Fruit fly (Drosophila melanogaster) whole organism, adult: ENCODE measurements around the gene CG9915.

Source experiments
- CG11617 ChIP-seq: fragments of 200-800 bp; sonication (Bioruptor generic); optimal IDR thresholded peaks from 2 replicates; lab custom pipeline; 2017; ENCODE audit warnings: mild to moderate bottlenecking, missing biosample characterization, missing genetic modification reagents, missing genetic modification characterization
- CG12768 ChIP-seq: fragments of 200-800 bp; sonication (Bioruptor generic); optimal IDR thresholded peaks from 2 replicates; lab custom pipeline; 2017; ENCODE audit warnings: missing biosample characterization, missing genetic modification characterization, mild to moderate bottlenecking, moderate library complexity, missing genetic modification reagents
- CG14711 ChIP-seq: fragments of 200-800 bp; sonication (Bioruptor generic); optimal IDR thresholded peaks from 2 replicates; lab custom pipeline; 2018; ENCODE audit warnings: missing biosample characterization, mild to moderate bottlenecking, missing genetic modification characterization, moderate library complexity
- CG1620 ChIP-seq: fragments of 200-800 bp; sonication (Bioruptor generic); optimal IDR thresholded peaks from 2 replicates; lab custom pipeline; 2016; ENCODE audit warnings: missing biosample characterization, missing genetic modification characterization
- CG33017 ChIP-seq: fragments of 200-800 bp; sonication (Bioruptor generic); optimal IDR thresholded peaks from 2 replicates; lab custom pipeline; 2018; ENCODE audit warnings: missing biosample characterization, mild to moderate bottlenecking, missing genetic modification characterization, moderate library complexity
- CG5204 ChIP-seq: fragments of 200-800 bp; sonication (Bioruptor generic); optimal IDR thresholded peaks from 2 replicates; lab custom pipeline; 2016; ENCODE audit warnings: missing biosample characterization, missing genetic modification characterization
- CG7045 ChIP-seq: fragments of 200-800 bp; sonication (Bioruptor generic); optimal IDR thresholded peaks from 2 replicates; lab custom pipeline; 2017; ENCODE audit warnings: missing biosample characterization, mild to moderate bottlenecking, missing genetic modification characterization
- CG7101 ChIP-seq: fragments of 200-800 bp; sonication (Bioruptor generic); optimal IDR thresholded peaks from 2 replicates; lab custom pipeline; 2018; ENCODE audit warnings: missing biosample characterization, mild to moderate bottlenecking, missing genetic modification characterization, moderate library complexity
- Clk ChIP-seq: fragments of 200-800 bp; sonication (Bioruptor generic); optimal IDR thresholded peaks from 2 replicates; lab custom pipeline; 2017; ENCODE audit warnings: missing biosample characterization, missing genetic modification characterization
- Crg-1 ChIP-seq: fragments of 200-800 bp; sonication (Bioruptor generic); optimal IDR thresholded peaks from 2 replicates; lab custom pipeline; 2016; ENCODE audit warnings: missing biosample characterization, missing genetic modification characterization
- Hr96 ChIP-seq: fragments of 200-800 bp; sonication (Bioruptor generic); optimal IDR thresholded peaks from 2 replicates; lab custom pipeline; 2016; ENCODE audit warnings: missing biosample characterization, missing genetic modification characterization
- Mnt ChIP-seq: fragments of 200-800 bp; sonication (Bioruptor generic); optimal IDR thresholded peaks from 2 replicates; lab custom pipeline; 2016; ENCODE audit warnings: missing biosample characterization, mild to moderate bottlenecking, missing genetic modification characterization
- bab1 ChIP-seq: fragments of 200-800 bp; sonication (Bioruptor generic); optimal IDR thresholded peaks from 3 replicates; lab custom pipeline; 2019; ENCODE audit warnings: missing biosample characterization, mild to moderate bottlenecking, missing genetic modification characterization, moderate library complexity
- cic ChIP-seq: fragments of 200-800 bp; sonication (Bioruptor generic); optimal IDR thresholded peaks from 2 replicates; lab custom pipeline; 2017; ENCODE audit warnings: missing biosample characterization, mild to moderate bottlenecking, missing genetic modification characterization, moderate library complexity
- cnc ChIP-seq, 2 experiments: fragments of >200 bp; optimal IDR thresholded peaks; 2 replicates each; lab custom pipeline; 2017
- kay ChIP-seq: fragments of 200-800 bp; sonication (Bioruptor generic); peaks from one replicate; lab custom pipeline; 2016; ENCODE audit warnings: missing biosample characterization, missing genetic modification characterization, borderline replicate concordance
- ovo ChIP-seq: fragments of 200-800 bp; sonication (Bioruptor generic); optimal IDR thresholded peaks from 2 replicates; lab custom pipeline; 2016; ENCODE audit warnings: missing biosample characterization, missing genetic modification characterization
- pad ChIP-seq: fragments of 200-800 bp; sonication (Bioruptor generic); optimal IDR thresholded peaks from 3 replicates; lab custom pipeline; 2017; ENCODE audit warnings: missing biosample characterization, missing genetic modification characterization, mild to moderate bottlenecking, moderate library complexity, missing genetic modification reagents
- tj ChIP-seq: fragments of 200-800 bp; sonication (Bioruptor generic); optimal IDR thresholded peaks from 3 replicates; lab custom pipeline; 2017; ENCODE audit warnings: missing biosample characterization, mild to moderate bottlenecking, missing genetic modification characterization, moderate library complexity
- toe ChIP-seq: fragments of 200-800 bp; sonication (Bioruptor generic); optimal IDR thresholded peaks from 2 replicates; lab custom pipeline; 2016; ENCODE audit warnings: missing biosample characterization, missing genetic modification characterization

Gene CG9915

DNA sequence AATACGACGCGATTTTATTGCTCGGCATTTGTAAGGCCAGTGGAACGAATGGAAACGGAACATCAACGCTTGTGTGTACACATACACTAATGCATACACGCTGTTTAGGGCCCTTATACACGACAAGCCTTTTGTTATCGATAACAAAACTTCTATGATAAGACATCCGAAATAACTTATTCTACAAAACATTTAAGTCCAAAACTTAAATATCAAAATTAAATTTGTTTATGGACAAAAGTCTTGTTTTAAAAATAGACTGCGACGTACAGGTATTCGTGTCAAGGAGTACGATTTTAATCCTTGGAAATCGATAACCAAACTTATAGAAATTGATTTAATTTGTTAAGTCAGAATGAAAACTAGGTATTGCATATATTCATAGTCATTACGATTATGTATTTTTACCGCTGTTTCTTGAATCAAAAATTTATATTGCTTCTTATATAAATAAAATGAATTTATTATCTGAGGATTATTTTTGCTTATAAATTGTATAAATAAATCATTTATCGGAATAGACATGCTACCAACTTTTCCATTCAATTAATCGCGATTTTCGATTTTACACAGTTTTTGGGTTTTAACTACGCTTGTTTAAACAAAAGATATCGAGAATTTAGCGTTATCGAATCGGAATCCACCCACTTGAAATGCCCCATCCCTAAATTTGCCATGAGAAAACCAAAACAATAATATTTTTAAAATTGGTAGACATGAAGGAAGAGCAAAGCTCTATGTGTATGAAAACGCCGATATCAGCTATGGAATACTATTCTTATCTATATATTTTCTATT lies at the start of gene CG9915, which contains the start of gene SWIP:
Gene CG9915, minus strand, starts transcription at position 61 of the 798 bp plus-strand sequence.
Gene SWIP, plus strand, starts transcription at position 632 of the 798 bp plus-strand sequence.
- TF ChIP-seq Clk (GFP tag; lab: Kevin White, UChicago) (no peak), CG7101 (peak; percentile 1), ovo (GFP tag; lab: Kevin White, UChicago) (no peak), Mnt (no peak), CG14711 (tag; lab: Kevin White, UChicago) (peak; percentile 14), CG33017 (tag; lab: Kevin White, UChicago) (no peak), cnc (optimal IDR thresholded peaks at IDR 0.05; lab: Kevin White, UChicago) (no peak), bab1 (peak; percentile 79), CG11617 (GFP tag; lab: Kevin White, UChicago) (peak; percentile 43), kay (GFP tag; lab: Kevin White, UChicago) (peak; percentile 55), toe (no peak), CG12768 (GFP tag; lab: Kevin White, UChicago) (no peak), Crg-1 (peak; percentile 4), pad (GFP tag; lab: Kevin White, UChicago) (peak; percentile 5), tj (GFP tag; lab: Kevin White, UChicago) (peak; percentile 31)

DNA sequence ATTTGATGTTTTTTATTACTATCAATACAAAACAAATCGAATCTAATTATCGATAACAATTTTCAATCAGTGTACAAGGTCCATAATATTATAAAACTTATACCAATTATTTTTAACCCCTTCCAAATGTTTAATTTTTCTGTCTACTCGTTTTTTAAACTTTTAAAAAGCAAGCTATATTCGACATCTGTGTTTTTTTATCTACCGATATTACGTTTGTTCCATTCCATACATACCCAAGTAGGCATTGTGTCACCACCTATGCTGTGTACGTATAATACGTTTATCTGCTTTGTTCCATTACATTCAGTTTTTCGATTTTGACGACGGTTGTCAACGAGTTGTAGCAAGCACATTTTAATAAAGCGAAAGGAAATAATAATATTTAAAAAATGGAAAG lies 48.4 kb upstream of the CG9915 start, which contains the start of gene nonA:
Gene nonA, plus strand, starts transcription at position 264 of the 400 bp plus-strand sequence.
- peak; percentile 1 for TF ChIP-seq Crg-1
- TF ChIP-seq CG14711 (tag; lab: Kevin White, UChicago) = no peak
- TF ChIP-seq toe = no peak
- no peak for TF ChIP-seq CG7101
- TF ChIP-seq bab1 = peak; percentile 33
- TF ChIP-seq ovo (GFP tag; lab: Kevin White, UChicago) = no peak
- TF ChIP-seq CG33017 (tag; lab: Kevin White, UChicago) = no peak
- TF ChIP-seq Mnt = peak; percentile 41

dm6 chrX:16358670-16359320 lies 45.9 kb upstream of the CG9915 start, which contains the start of the genes U2af50 and PIG-Q:
Gene U2af50 (minus strand): TSS chrX:16359039.
Gene PIG-Q (plus strand): TSS chrX:16359143.
- TF ChIP-seq ovo (GFP tag; lab: Kevin White, UChicago) (peak; percentile 89), kay (GFP tag; lab: Kevin White, UChicago) (peak; percentile 75), CG7045 (peak; percentile 76), bab1 (peak; percentile 94), cnc (optimal IDR thresholded peaks at IDR 0.05; lab: Kevin White, UChicago) (no peak), cic (GFP tag; lab: Kevin White, UChicago) (no peak), CG12768 (GFP tag; lab: Kevin White, UChicago) (peak; percentile 84), Mnt (peak; percentile 84), CG1620 (peak; percentile 41), CG7101 (peak; percentile 94), CG33017 (tag; lab: Kevin White, UChicago) (peak; percentile 82), CG14711 (tag; lab: Kevin White, UChicago) (peak; percentile 90), CG5204 (GFP tag; lab: Kevin White, UChicago) (no peak), toe (peak; percentile 65), CG11617 (GFP tag; lab: Kevin White, UChicago) (peak; percentile 93), Crg-1 (peak; percentile 73), pad (GFP tag; lab: Kevin White, UChicago) (peak; percentile 78), Clk (GFP tag; lab: Kevin White, UChicago) (peak; percentile 59), Hr96 (GFP tag; lab: Kevin White, UChicago) (no peak), tj (GFP tag; lab: Kevin White, UChicago) (peak; percentile 78)

DNA sequence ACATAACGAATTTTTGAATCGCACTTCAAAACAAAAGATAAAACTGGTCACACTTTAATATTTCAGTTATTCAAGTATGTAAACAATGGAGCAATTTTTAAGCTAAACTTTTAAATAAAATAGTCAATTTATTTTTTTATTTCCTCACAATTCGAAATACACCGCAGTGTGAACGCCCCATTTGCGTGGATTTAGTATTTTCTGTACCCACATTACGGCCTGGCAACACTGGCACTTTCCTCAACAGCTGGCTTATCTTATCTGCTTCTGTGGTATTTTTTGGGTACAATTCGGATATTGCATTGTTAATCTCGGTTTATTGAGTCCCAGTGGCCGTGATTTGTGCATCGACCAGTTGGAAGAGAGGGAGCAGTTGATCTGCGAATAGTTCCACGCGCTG lies 37.1 kb upstream of the CG9915 start, which contains the start of gene sl:
Gene sl, plus strand, starts transcription at position 254 of the 400 bp plus-strand sequence.
- TF ChIP-seq bab1 = no peak
- TF ChIP-seq cic (GFP tag; lab: Kevin White, UChicago) = no peak
- TF ChIP-seq Crg-1 = no peak
- TF ChIP-seq CG14711 (tag; lab: Kevin White, UChicago) = peak; percentile 67

DNA sequence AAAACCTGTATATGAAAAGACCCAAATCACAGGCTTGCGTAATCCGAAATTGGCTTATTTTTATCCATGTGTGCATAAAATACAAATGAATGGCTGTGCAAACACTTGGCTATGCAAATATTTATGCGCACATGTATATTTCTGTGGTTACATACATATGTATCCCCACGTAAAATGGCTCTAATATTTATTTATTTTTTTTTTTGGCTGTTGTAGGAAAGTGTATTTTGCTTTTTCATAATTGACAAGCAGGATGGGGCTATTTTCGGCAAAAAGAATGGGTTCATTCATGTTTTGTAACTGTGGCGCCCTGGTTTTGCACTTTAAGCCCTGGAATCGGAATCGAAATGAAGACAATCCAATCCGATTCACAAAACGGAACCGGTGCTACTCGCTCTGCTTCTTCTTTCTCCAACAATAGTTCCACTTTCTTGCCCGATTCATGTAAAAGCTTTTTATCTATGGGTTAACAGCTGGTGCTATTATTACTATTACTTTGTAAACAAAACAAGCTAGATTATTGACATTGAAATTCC lies 22.2 kb upstream of the CG9915 start:
- TF ChIP-seq CG12768 (GFP tag; lab: Kevin White, UChicago) = peak; percentile 65
- TF ChIP-seq CG7045 = peak; percentile 58
- TF ChIP-seq tj (GFP tag; lab: Kevin White, UChicago) = peak; percentile 75
- peak; percentile 89 for TF ChIP-seq CG11617 (GFP tag; lab: Kevin White, UChicago)
- TF ChIP-seq CG7101 = peak; percentile 86
- TF ChIP-seq Clk (GFP tag; lab: Kevin White, UChicago) = no peak
- peak; percentile 64 for TF ChIP-seq CG33017 (tag; lab: Kevin White, UChicago)
- TF ChIP-seq toe = peak; percentile 51
- no peak for TF ChIP-seq Hr96 (GFP tag; lab: Kevin White, UChicago)
- peak; percentile 62 for TF ChIP-seq bab1
- TF ChIP-seq pad (GFP tag; lab: Kevin White, UChicago) = peak; percentile 53
- TF ChIP-seq Mnt = peak; percentile 89
- TF ChIP-seq CG5204 (GFP tag; lab: Kevin White, UChicago) = peak; percentile 70
- peak; percentile 70 for TF ChIP-seq ovo (GFP tag; lab: Kevin White, UChicago)
- no peak for TF ChIP-seq cnc (optimal IDR thresholded peaks at IDR 0.05; lab: Kevin White, UChicago)
- TF ChIP-seq Crg-1 = peak; percentile 79
- TF ChIP-seq CG14711 (tag; lab: Kevin White, UChicago) = peak; percentile 75
- TF ChIP-seq kay (GFP tag; lab: Kevin White, UChicago) = peak; percentile 47
- TF ChIP-seq CG1620 = peak; percentile 57
- TF ChIP-seq cic (GFP tag; lab: Kevin White, UChicago) = peak; percentile 28
